Fruit fly (Drosophila melanogaster) whole organism, adult: Measurements from ENCODE around the gene CG4073.
A peak's percentile ranks its signal among the peaks of the same experiment; 100 is the strongest.

Source experiments
- CG12768 ChIP-seq: fragments of 200-800 bp; sonication (Bioruptor generic); optimal IDR thresholded peaks from 2 replicates; lab custom pipeline; 2017; ENCODE audit warnings: missing biosample characterization, missing genetic modification characterization, mild to moderate bottlenecking, moderate library complexity, missing genetic modification reagents
- CG7101 ChIP-seq: fragments of 200-800 bp; sonication (Bioruptor generic); optimal IDR thresholded peaks from 2 replicates; lab custom pipeline; 2018; ENCODE audit warnings: missing biosample characterization, mild to moderate bottlenecking, missing genetic modification characterization, moderate library complexity
- Mnt ChIP-seq: fragments of 200-800 bp; sonication (Bioruptor generic); optimal IDR thresholded peaks from 2 replicates; lab custom pipeline; 2016; ENCODE audit warnings: missing biosample characterization, mild to moderate bottlenecking, missing genetic modification characterization
- bab1 ChIP-seq: fragments of 200-800 bp; sonication (Bioruptor generic); optimal IDR thresholded peaks from 3 replicates; lab custom pipeline; 2019; ENCODE audit warnings: missing biosample characterization, mild to moderate bottlenecking, missing genetic modification characterization, moderate library complexity
- cic ChIP-seq: fragments of 200-800 bp; sonication (Bioruptor generic); optimal IDR thresholded peaks from 2 replicates; lab custom pipeline; 2017; ENCODE audit warnings: missing biosample characterization, mild to moderate bottlenecking, missing genetic modification characterization, moderate library complexity

- TF ChIP-seq bab1 (GFP tag; lab: Kevin White, UChicago) (no peak), cic (GFP tag; lab: Kevin White, UChicago) (peak; percentile 1), CG12768 (GFP tag; lab: Kevin White, UChicago) (no peak), CG7101 (no peak), Mnt (GFP tag; lab: Kevin White, UChicago) (no peak)
These were observed 15.3 kb upstream of the CG4073 start for dm6 chr3R:10699020-10699951.
